Fruit fly (Drosophila melanogaster) ovary, adult (tissue): Measurements from ENCODE around the gene CG1999.

Source experiments
- CG17801 ChIP-seq: fragments of 200-800 bp; optimal IDR thresholded peaks from 2 replicates; lab custom pipeline; 2019; ENCODE audit warnings: missing biosample characterization, mild to moderate bottlenecking, missing genetic modification characterization, moderate library complexity; ENCODE audit not compliant: partially characterized antibody

The CG1999 gene

dm6 chrX:7358496-7358895 is at the start of gene CG1999:
TSS of gene CG1999 (plus strand) at chrX:7358796.
- no peak for TF ChIP-seq CG17801

DNA sequence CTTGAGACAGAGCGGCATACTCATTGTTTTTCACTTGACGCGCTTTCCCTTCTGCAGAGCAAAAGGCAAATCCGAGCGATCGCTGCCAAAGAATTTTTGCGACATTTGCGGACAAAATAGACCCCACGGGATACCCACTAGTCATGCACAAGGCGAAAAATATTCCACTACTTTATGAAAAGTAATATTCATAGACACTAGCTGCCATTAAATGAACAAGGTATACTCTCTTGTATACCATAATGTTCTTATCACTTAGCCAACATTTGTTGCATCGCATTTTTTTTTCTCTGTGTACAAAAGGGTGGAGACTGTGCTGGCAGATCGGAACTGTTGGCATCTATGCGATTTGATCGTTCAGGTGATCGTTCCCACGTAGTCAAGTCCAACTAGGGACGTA is 46.2 kb upstream of the CG1999 start:
- no peak for TF ChIP-seq CG17801

DNA sequence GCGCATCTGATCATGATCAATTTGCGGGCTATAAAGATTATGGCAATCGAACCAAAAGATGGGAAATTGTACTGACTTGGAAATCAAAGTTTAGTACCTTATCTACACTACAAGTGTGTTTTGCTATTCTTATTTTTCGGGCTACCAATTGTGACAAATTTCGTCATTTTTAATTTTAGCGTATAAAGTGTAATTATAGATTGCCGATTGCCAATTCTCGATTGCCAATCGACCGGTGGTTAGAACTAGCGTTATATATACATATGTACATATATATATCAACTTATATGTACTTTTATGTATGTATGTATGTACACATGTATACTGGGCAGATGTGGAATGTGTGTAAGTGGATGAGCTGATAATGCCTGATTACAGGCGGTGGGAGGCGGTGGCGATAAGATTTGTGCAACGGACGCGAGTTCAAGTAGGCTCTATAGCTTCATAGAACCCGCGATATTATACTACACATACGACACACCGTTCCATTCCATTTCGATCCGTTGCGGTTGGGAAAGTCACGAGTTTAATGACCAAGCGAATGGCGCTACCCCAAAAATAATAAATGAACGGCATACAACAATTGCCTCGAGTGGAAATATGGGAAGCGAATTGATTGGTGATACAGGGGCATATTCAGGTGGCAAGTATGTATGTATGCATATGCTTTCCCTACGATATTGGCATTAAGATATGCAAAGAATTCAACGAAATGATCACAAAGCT is 42.5 kb upstream of the CG1999 start:
- TF ChIP-seq CG17801: no peak

DNA sequence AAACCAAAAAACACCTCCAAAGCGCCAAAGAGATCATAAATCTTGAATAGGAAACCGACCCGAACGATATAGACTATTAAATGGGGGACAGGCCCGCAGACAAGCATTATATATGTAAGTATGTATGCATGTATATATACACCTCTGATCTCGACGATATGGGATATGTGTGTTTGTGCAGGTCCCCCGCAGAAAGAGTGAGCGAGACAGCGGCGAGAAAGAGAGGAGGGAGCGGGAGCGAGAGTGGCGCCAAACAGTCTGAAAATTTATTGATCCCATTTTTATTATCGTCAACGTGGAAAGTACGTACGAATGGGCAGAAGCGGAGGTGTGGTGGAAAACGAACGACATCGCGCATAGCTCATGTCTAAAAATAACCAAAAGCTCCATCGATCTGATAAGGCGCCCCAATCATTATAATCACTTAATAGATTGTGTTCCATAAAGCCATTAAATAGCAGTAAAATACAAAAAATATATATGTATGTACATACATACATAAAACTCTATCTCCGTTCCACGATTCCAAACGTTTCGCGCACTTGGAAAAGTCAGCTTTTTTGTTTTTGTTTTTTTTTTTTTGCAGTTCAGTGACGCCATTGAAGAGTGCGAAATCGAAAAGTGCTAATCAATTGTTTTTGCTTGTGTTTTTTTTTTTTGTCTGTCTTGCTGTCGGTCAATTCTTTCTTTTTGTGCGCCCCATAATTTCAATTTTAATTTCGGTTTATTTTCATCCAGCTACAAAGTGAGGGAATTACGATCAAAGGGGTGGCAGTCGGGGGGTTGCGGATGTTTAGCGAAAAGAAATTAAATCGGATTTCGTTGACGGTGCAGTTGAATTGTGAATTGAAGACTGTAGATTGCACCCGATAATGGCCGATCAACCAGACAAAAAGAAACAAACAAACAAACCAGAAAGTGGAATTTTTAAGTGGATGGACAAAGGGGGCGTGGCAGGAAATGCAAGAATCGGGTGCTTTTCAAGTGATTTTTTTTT is 41.1 kb upstream of the CG1999 start:
- peak; percentile 83 for TF ChIP-seq CG17801

DNA sequence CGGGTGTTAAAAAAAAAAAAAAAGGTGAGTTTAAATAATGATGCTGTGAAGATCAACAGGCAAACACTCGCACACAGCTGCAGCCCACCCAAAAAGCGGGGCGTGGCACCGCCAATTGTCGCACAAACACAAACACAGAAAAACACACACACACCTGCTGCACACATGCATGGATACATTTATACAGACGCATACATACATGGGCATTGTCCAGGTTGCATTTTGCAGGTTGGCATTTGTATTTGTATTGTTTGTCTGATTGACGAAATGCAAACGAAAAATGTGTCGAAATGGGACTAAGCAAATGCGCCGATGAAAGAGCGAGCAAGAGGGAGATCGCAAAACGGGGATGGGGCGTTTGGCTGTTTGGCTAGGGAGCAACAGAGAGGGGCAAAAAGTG is 40.1 kb upstream of the CG1999 start:
- no peak for TF ChIP-seq CG17801

- peak; percentile 55 for TF ChIP-seq CG17801
Observed at dm6 chrX:7319053-7319702, 39.4 kb upstream of the CG1999 start.

dm6 chrX:7319703-7320088 is 38.9 kb upstream of the CG1999 start:
- no peak for TF ChIP-seq CG17801

DNA sequence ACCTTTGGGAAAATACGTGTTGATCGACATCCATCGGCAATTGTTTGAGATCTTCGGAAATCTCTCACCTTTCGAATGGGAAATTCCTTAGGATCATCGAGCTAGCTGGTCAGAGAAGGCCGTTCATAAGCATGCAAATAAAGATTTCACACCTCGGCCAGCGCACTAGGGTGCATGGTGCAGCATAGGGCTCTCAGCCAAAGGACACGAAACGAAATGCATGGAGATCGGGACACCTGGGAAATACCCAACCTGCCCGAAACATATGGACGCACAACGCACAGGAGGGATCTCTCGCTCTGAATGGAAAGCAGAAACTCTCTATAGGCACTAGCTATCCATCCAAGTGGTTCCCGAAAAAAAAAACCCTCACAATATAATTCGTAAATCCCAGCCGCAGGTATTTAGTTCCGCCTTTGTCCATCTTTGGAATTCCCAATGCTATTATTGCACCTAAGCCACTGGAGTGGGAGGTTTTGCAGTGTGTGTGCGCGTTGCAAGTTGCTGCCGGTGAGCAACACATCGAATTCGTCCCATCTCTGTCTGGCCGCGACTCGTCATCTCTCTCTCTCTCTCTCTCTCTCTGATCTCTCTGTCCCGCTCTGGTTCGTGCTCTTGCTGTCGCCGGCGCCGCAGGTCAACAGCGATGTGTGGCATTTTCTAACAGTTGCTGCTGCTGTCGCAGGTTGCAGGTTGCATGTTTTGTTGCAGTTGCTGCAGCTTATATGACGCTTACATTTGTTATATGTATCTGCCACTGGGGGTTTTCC is 38.0 kb upstream of the CG1999 start:
- no peak for TF ChIP-seq CG17801

dm6 chrX:7321829-7322228 is 36.8 kb upstream of the CG1999 start:
- no peak for TF ChIP-seq CG17801

DNA sequence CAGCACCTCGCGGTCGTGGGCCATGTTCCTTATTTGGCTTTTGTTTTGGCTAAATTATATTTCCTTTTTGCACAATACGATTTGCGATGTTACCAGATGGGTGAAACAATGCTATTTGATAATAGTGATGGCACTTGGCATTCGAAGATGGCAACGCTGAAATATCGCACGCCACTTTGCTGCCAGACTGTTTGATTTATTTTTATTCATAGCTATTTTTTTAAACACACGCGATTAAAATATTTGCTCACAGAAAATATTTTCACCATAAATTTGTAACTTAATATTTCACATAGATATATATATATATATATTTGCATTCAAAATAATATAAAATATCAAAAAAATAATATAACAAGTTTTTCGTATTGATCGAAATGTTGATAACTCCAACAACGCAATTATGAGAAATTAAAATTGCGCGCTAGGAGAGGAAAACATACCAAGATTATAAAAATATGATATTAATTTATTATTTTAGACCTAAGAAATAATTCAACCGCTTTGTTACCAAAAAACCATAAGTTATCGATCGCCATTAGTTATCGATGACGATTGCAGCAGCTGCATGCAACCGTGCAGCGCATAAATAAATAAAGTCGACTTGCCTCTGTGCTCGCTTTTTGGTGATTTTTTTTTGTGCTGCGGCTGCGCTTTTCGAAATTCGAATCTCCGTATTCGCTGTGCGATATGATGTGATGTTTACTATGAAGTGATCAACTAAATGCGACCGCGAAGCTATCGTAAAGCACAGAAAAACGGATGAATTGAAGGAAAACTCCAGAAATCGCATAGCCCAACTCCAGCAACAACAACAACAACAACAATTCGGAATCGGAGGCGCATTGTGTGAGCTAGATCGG is 34.7 kb upstream of the CG1999 start, which contains the start of the genes Atg5 and Dok:
TSS of gene Atg5 (minus strand) at position 122 of the 863 bp plus-strand sequence.
TSS of gene Dok (plus strand) at position 566 of the 863 bp plus-strand sequence.
- no peak for TF ChIP-seq CG17801

DNA sequence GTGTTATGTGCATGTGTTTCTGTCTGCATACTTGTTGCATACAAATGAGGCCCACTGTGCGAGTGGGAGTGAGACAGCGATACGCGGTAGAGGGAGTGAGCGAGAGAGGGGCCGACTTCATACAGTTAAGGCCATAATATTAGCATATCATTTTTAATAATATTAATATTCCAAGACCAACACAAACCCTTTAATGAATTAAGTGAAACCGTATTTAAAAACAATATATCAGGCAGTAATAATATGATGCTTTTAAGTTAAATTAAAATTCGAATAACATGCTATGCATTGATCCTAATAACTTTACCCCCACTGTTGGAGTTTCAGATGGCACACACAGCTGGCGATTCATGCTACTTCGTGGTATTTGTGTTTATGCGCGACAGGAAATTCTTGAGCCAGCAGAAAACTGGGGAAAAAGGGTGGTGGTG is 33.8 kb upstream of the CG1999 start:
- peak; percentile 98 for TF ChIP-seq CG17801

dm6 chrX:7328746-7329145 is 29.9 kb upstream of the CG1999 start, which contains the start of gene Acsf3:
TSS of gene Acsf3 (plus strand) at chrX:7329046.
- TF ChIP-seq CG17801: no peak

dm6 chrX:7332091-7332490 is 26.5 kb upstream of the CG1999 start, which contains the start of gene CG42780:
TSS of gene CG42780 (minus strand) at chrX:7332191.
- TF ChIP-seq CG17801: no peak

DNA sequence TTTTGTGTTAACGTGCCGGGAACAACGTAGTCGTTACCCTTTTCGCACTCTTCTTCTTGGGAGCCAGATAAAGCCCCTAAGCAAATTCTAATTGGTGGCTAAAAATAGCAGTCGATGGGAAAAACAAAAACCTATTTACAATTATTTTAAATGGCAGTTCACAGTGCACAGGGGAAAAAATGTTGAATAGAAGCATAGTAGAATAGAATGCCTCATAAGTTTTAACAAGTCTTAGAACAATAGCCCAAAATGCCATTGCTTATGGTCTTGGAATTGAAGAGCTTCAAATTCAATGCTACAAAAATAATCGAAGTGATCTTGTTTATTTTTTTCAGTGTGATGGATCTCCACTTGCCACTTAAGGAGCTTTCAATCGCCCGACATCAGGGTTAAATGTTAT is 26.1 kb upstream of the CG1999 start:
- TF ChIP-seq CG17801: no peak

- no peak for TF ChIP-seq CG17801
Observed at dm6 chrX:7333298-7333743, 25.3 kb upstream of the CG1999 start.
